Fruit fly (Drosophila melanogaster) whole organism, wandering third instar larva: ENCODE measurements around the gene mRpL23.

ENCODE experiments used
- CG9705 ChIP-seq: fragments of 200-800 bp; sonication (Bioruptor generic); optimal IDR thresholded peaks from 2 replicates; lab custom pipeline; 2018; ENCODE audit warnings: missing biosample characterization, mild to moderate bottlenecking, missing genetic modification characterization
- Dfd ChIP-seq: fragments of >200 bp; optimal IDR thresholded peaks from 2 replicates; lab custom pipeline; 2017; ENCODE audit warnings: missing biosample characterization, missing genetic modification characterization
- brk ChIP-seq: fragments of 200-800 bp; sonication (Bioruptor generic); optimal IDR thresholded peaks from 2 replicates; lab custom pipeline; 2016; ENCODE audit warnings: missing biosample characterization, mild to moderate bottlenecking, missing genetic modification characterization
- h ChIP-seq: fragments of 200-800 bp; sonication (Bioruptor generic); optimal IDR thresholded peaks from 3 replicates; lab custom pipeline; 2016; ENCODE audit warnings: missing biosample characterization, mild to moderate bottlenecking, missing genetic modification characterization
- pan ChIP-seq: fragments of >200 bp; optimal IDR thresholded peaks from 2 replicates; lab custom pipeline; 2017
- usp ChIP-seq: fragments of >200 bp; optimal IDR thresholded peaks from 2 replicates; lab custom pipeline; 2017; ENCODE audit warnings: missing biosample characterization, missing genetic modification characterization
- woc ChIP-seq: sonication (Bioruptor generic); optimal IDR thresholded peaks from 2 replicates; lab custom pipeline; 2016; ENCODE audit warnings: missing biosample characterization, mild to moderate bottlenecking, missing genetic modification characterization

- TF ChIP-seq woc (GFP tag; lab: Kevin White, UChicago): no peak
- TF ChIP-seq Dfd (GFP tag; lab: Kevin White, UChicago): no peak
- no peak for TF ChIP-seq h (GFP tag; lab: Kevin White, UChicago)
- no peak for TF ChIP-seq brk
- no peak for TF ChIP-seq pan (lab: Kevin White, UChicago)
- no peak for TF ChIP-seq usp (GFP tag; lab: Kevin White, UChicago)
- no peak for TF ChIP-seq CG9705 (GFP tag; lab: Kevin White, UChicago)
Measured at dm6 chr3L:2385325-2386007, 12.0 kb upstream of the mRpL23 start.
